Worm (Caenorhabditis elegans): Measurements from ENCODE around the gene ttr-12.

- TF ChIP-seq klf-2 (GFP tag; conservative IDR thresholded peaks at IDR 0.05) = no peak
- TF ChIP-seq ztf-23 (GFP tag; IDR thresholded peaks at IDR 0.05) = no peak
Measured at ce11 chrV:20609494-20609893, 906 bp upstream of the ttr-12 start, which contains the start of gene grd-2.
